Fruit fly (Drosophila melanogaster) whole organism, wandering third instar larva: ENCODE data around the gene CG10237.

Experiments used
- Abd-B ChIP-seq: fragments of >200 bp; optimal IDR thresholded peaks from 2 replicates; lab custom pipeline; 2017; ENCODE audit warnings: missing biosample characterization, missing genetic modification characterization
- CG32264 ChIP-seq: fragments of 200-800 bp; sonication (Bioruptor generic); optimal IDR thresholded peaks from 2 replicates; lab custom pipeline; 2016; ENCODE audit warnings: missing biosample characterization, missing genetic modification characterization
- CG9705 ChIP-seq: fragments of 200-800 bp; sonication (Bioruptor generic); optimal IDR thresholded peaks from 2 replicates; lab custom pipeline; 2018; ENCODE audit warnings: missing biosample characterization, mild to moderate bottlenecking, missing genetic modification characterization
- CrebA ChIP-seq: fragments of 200-800 bp; sonication (Bioruptor generic); optimal IDR thresholded peaks from 2 replicates; lab custom pipeline; 2016; ENCODE audit warnings: missing biosample characterization, mild to moderate bottlenecking, missing genetic modification characterization, borderline replicate concordance
- Dfd ChIP-seq: fragments of >200 bp; optimal IDR thresholded peaks from 2 replicates; lab custom pipeline; 2017; ENCODE audit warnings: missing biosample characterization, missing genetic modification characterization
- Dif ChIP-seq: fragments of 200-275, 200-300 bp; sonication (Bioruptor generic); optimal IDR thresholded peaks from 2 replicates; lab custom pipeline; 2018; ENCODE audit warnings: missing biosample characterization, missing genetic modification characterization; ENCODE audit not compliant: partially characterized antibody
- GATAd ChIP-seq: sonication (Bioruptor generic); optimal IDR thresholded peaks from 2 replicates; lab custom pipeline; 2016; ENCODE audit warnings: missing biosample characterization, missing genetic modification characterization
- HLH106 ChIP-seq: fragments of 200-800 bp; optimal IDR thresholded peaks from 3 replicates; lab custom pipeline; 2019; ENCODE audit warnings: missing biosample characterization, mild to moderate bottlenecking, missing genetic modification characterization, moderate library complexity
- Hr78 ChIP-seq: fragments of >200 bp; optimal IDR thresholded peaks from 2 replicates; lab custom pipeline; 2017; ENCODE audit warnings: missing biosample characterization, missing genetic modification characterization
- Jra ChIP-seq: sonication (Bioruptor generic); optimal IDR thresholded peaks from 2 replicates; lab custom pipeline; 2016; ENCODE audit warnings: missing biosample characterization, missing genetic modification characterization
- Mio ChIP-seq: sonication (Bioruptor generic); optimal IDR thresholded peaks from 2 replicates; lab custom pipeline; 2016; ENCODE audit warnings: missing biosample characterization, missing genetic modification characterization
- N ChIP-seq: fragments of >200 bp; optimal IDR thresholded peaks from 2 replicates; lab custom pipeline; 2018; ENCODE audit warnings: missing biosample characterization, missing external identifiers, missing genetic modification characterization
- OdsH ChIP-seq: fragments of 200-800 bp; sonication (Bioruptor generic); optimal IDR thresholded peaks from 2 replicates; lab custom pipeline; 2016; ENCODE audit warnings: missing biosample characterization, mild to moderate bottlenecking, missing genetic modification characterization
- Rel ChIP-seq, 2 experiments: fragments of 200-800 bp; sonication (Bioruptor generic) in 1 of 2; optimal IDR thresholded peaks; 2 replicates in 1 of 2; 3 replicates in 1 of 2; lab custom pipeline; 2016 to 2019; ENCODE audit warnings: mild to moderate bottlenecking in 2 of 2, missing biosample characterization in 2 of 2, missing genetic modification characterization in 2 of 2, moderate library complexity in 1 of 2
- Sp1 ChIP-seq: fragments of 200-800 bp; sonication (Bioruptor generic); optimal IDR thresholded peaks from 3 replicates; lab custom pipeline; 2019; ENCODE audit warnings: missing biosample characterization, mild to moderate bottlenecking, missing genetic modification characterization, moderate library complexity
- Vsx2 ChIP-seq: fragments of 200-300, 225-300 bp; sonication (Bioruptor generic); optimal IDR thresholded peaks from 2 replicates; lab custom pipeline; 2018; ENCODE audit warnings: missing biosample characterization, missing genetic modification characterization; ENCODE audit not compliant: partially characterized antibody
- br ChIP-seq: fragments of 200-800 bp; sonication (Bioruptor generic); optimal IDR thresholded peaks from 2 replicates; lab custom pipeline; 2016; ENCODE audit warnings: missing biosample characterization, missing genetic modification characterization
- dl ChIP-seq, 2 experiments: fragments of 175-275, 200-275 bp in 1 of 2; fragments of 200-275 bp in 1 of 2; sonication (Bioruptor generic); optimal IDR thresholded peaks; lab custom pipeline; 2018; ENCODE audit warnings: mild to moderate bottlenecking in 2 of 2, missing biosample characterization in 2 of 2, missing genetic modification characterization in 2 of 2, moderate library complexity in 2 of 2; ENCODE audit not compliant: partially characterized antibody in 2 of 2, insufficient read depth in 1 of 2
- dmrt93B ChIP-seq: fragments of 200-800 bp; sonication (Bioruptor generic); optimal IDR thresholded peaks from 2 replicates; lab custom pipeline; 2018; ENCODE audit warnings: missing biosample characterization, mild to moderate bottlenecking, missing genetic modification characterization
- dsf ChIP-seq: sonication (Bioruptor generic); optimal IDR thresholded peaks from 2 replicates; lab custom pipeline; 2016; ENCODE audit warnings: missing biosample characterization, missing genetic modification characterization, borderline replicate concordance
- foxo ChIP-seq, 2 experiments: fragments of 200-800 bp; sonication (Bioruptor generic); optimal IDR thresholded peaks; 2 replicates in 1 of 2; 3 replicates in 1 of 2; lab custom pipeline; 2016 to 2017; ENCODE audit warnings: missing biosample characterization in 2 of 2, missing genetic modification characterization in 2 of 2
- h ChIP-seq: fragments of 200-800 bp; sonication (Bioruptor generic); optimal IDR thresholded peaks from 3 replicates; lab custom pipeline; 2016; ENCODE audit warnings: missing biosample characterization, mild to moderate bottlenecking, missing genetic modification characterization
- jim ChIP-seq: fragments of 175-275, 200-325 bp; sonication (Bioruptor generic); optimal IDR thresholded peaks from 2 replicates; lab custom pipeline; 2016; ENCODE audit warnings: missing biosample characterization, mild to moderate bottlenecking, missing genetic modification characterization
- lola ChIP-seq: fragments of >200 bp; optimal IDR thresholded peaks from 2 replicates; lab custom pipeline; 2017; ENCODE audit warnings: missing biosample characterization, missing genetic modification characterization
- pan ChIP-seq: fragments of >200 bp; optimal IDR thresholded peaks from 2 replicates; lab custom pipeline; 2017
- psq ChIP-seq: fragments of 200-800 bp; sonication (Bioruptor generic); optimal IDR thresholded peaks from 3 replicates; lab custom pipeline; 2017; ENCODE audit warnings: missing biosample characterization, mild to moderate bottlenecking, missing genetic modification characterization, moderate library complexity
- sv ChIP-seq: fragments of 200-800 bp; sonication (Bioruptor generic); optimal IDR thresholded peaks from 3 replicates; lab custom pipeline; 2016; ENCODE audit warnings: missing biosample characterization, missing genetic modification characterization
- tai ChIP-seq: sonication (Bioruptor generic); optimal IDR thresholded peaks from 2 replicates; lab custom pipeline; 2016; ENCODE audit warnings: missing biosample characterization, missing genetic modification characterization
- usp ChIP-seq: fragments of >200 bp; optimal IDR thresholded peaks from 2 replicates; lab custom pipeline; 2017; ENCODE audit warnings: missing biosample characterization, missing genetic modification characterization
- woc ChIP-seq: sonication (Bioruptor generic); optimal IDR thresholded peaks from 2 replicates; lab custom pipeline; 2016; ENCODE audit warnings: missing biosample characterization, mild to moderate bottlenecking, missing genetic modification characterization

Gene CG10237

DNA sequence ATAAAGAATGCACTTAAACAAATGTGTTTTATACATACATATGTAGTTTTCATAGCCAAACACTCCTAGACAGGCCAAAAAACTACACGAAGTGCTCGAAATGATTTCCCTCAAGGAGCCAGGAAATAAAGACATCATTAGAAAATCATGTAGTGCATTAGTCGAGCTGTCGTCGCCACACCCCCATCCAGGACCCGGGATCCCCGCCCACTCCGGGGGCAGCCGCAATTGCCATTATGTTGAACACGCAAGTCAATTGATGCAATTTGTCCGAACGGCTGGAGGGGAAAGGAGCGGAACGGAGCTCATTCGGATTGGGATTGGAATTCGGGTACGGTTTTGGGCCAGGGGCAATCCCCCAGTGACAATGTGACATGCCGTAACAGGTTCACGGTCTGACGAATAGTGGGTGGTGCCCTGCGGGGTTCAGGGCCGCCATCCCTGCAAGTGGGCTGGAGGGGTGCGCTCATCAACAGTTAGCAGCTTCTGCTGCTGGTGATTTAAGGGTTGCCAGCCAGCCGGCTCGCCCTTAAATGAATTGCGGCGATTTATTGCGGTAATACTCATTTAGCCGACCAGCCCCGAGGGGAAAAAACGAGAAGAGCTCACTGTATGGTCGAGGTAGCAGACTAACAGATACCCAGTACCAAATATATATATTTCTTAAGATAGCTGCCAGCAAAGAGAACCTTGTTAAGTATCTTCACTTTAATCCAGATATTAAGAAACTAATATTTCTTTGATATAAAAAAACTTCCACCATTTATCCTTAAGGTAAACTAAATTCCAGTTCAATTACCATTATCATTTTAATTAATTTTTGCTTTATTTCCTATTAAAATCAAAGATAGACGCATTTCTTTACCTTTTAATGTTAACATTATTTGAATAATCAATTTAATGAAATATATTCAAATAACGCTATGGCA lies 38.1 kb upstream of the CG10237 start:
- TF ChIP-seq Dfd (peak; percentile 95), Rel (GFP tag; optimal IDR thresholded peaks at IDR 0.05; lab: Kevin White, UChicago) (no peak), Rel (tag; optimal IDR thresholded peaks at IDR 0.05; lab: Kevin White, UChicago) (no peak)

DNA sequence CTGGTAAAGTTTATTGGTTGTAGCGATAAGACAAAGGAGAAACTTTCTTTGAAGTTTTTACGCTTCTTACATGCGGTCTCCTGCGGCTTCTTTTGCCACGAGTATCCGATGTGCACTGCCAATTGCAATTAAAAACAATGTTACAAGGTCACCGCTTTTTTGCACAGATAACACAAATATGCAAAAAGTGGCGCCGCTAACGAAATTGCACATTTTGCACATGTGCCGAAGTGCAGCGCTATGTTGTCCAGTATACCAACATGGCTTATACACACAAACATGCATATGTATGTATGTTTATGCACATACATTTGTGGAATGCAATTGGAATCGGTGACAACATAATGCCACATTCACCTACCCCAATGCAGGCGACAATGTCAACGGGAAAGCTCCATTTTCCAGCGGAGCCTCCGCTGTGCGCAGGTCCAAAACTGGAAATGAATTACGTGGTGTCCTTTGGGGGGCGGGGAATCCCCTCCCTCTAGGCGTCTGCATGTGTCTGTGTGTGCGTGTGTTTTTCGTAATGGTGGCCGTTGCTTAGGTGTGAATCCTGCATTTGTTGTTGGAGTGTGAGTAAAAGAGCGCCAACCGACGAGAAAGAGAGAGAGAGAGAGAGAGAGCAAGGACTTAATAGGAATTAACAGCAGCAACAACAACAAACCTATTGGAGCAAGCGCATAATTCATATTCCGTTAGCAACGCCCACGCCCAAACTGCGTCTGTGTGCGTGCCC lies 36.9 kb upstream of the CG10237 start:
- no peak for TF ChIP-seq dl (GFP tag; optimal IDR thresholded peaks at IDR 0.05; lab: Kevin White, UChicago; ENCODE audit: insufficient read depth in 1 of 2, partially characterized antibody in 2 of 2)
- TF ChIP-seq Rel (GFP tag; optimal IDR thresholded peaks at IDR 0.05; lab: Kevin White, UChicago) = no peak
- TF ChIP-seq Rel (tag; optimal IDR thresholded peaks at IDR 0.05; lab: Kevin White, UChicago) = no peak
- TF ChIP-seq Abd-B (GFP tag; lab: Kevin White, UChicago) = no peak
- no peak for TF ChIP-seq Sp1
- no peak for TF ChIP-seq dmrt93B (GFP tag; lab: Kevin White, UChicago)
- TF ChIP-seq OdsH (GFP tag; lab: Kevin White, UChicago) = no peak
- no peak for TF ChIP-seq CrebA (GFP tag; lab: Kevin White, UChicago)
- TF ChIP-seq Vsx2 (GFP tag; lab: Kevin White, UChicago) = no peak

dm6 chr2L:19473397-19474009 lies 31.0 kb upstream of the CG10237 start:
- TF ChIP-seq Vsx2 (GFP tag; lab: Kevin White, UChicago) (no peak), usp (GFP tag; lab: Kevin White, UChicago) (no peak), pan (lab: Kevin White, UChicago) (no peak), dl (GFP tag; optimal IDR thresholded peaks at IDR 0.05; lab: Kevin White, UChicago; ENCODE audit: insufficient read depth in 1 of 2, partially characterized antibody in 2 of 2) (no peak), dsf (GFP tag; lab: Kevin White, UChicago) (no peak), HLH106 (no peak), Dif (GFP tag; lab: Kevin White, UChicago) (no peak), Abd-B (GFP tag; lab: Kevin White, UChicago) (no peak), foxo (GFP tag; optimal IDR thresholded peaks at IDR 0.05; lab: Kevin White, UChicago) (no peak), CG9705 (GFP tag; lab: Kevin White, UChicago) (no peak), Sp1 (no peak), woc (GFP tag; lab: Kevin White, UChicago) (no peak), N (GFP tag; lab: Kevin White, UChicago) (no peak), lola (no peak), jim (GFP tag; lab: Kevin White, UChicago) (no peak), h (GFP tag; lab: Kevin White, UChicago) (no peak), Mio (GFP tag; lab: Kevin White, UChicago) (no peak)

- TF ChIP-seq usp (GFP tag; lab: Kevin White, UChicago) (no peak), GATAd (GFP tag; lab: Kevin White, UChicago) (no peak), pan (lab: Kevin White, UChicago) (no peak), HLH106 (no peak), OdsH (GFP tag; lab: Kevin White, UChicago) (no peak), N (GFP tag; lab: Kevin White, UChicago) (no peak), foxo (GFP tag; optimal IDR thresholded peaks at IDR 0.05; lab: Kevin White, UChicago) (no peak), Jra (no peak), sv (GFP tag; lab: Kevin White, UChicago) (no peak), Sp1 (no peak), Vsx2 (GFP tag; lab: Kevin White, UChicago) (no peak), dmrt93B (GFP tag; lab: Kevin White, UChicago) (no peak), Rel (GFP tag; optimal IDR thresholded peaks at IDR 0.05; lab: Kevin White, UChicago) (no peak), Rel (tag; optimal IDR thresholded peaks at IDR 0.05; lab: Kevin White, UChicago) (no peak), CG32264 (GFP tag; lab: Kevin White, UChicago) (no peak), dl (GFP tag; optimal IDR thresholded peaks at IDR 0.05; lab: Kevin White, UChicago; ENCODE audit: insufficient read depth in 1 of 2, partially characterized antibody in 2 of 2) (no peak), psq (no peak), Hr78 (GFP tag; lab: Kevin White, UChicago) (no peak), tai (GFP tag; lab: Kevin White, UChicago) (no peak), br (GFP tag; lab: Kevin White, UChicago) (no peak)
- TF ChIP-seq, all 38 proteins: peak for 0
These were observed 29.7 kb upstream of the CG10237 start for dm6 chr2L:19472256-19472655.
